Worm (Caenorhabditis elegans) whole organism, mixed stage, embryonic: ENCODE results near the gene C25D7.16.

ENCODE experiments used
- blmp-1 ChIP-seq: fragments of 150-350 bp; optimal IDR thresholded peaks from 2 replicates; lab custom pipeline; 2014; ENCODE audit warnings: missing biosample characterization, missing genetic modification characterization
- drap-1 ChIP-seq: fragments of 200-800 bp; sonication (Bioruptor generic); optimal IDR thresholded peaks from 3 replicates; lab custom pipeline; 2018; ENCODE audit warnings: mild to moderate bottlenecking, missing genetic modification characterization, missing compliant biosample characterization
- lin-13 ChIP-seq: fragments of 150-350 bp; optimal IDR thresholded peaks from 2 replicates; lab custom pipeline; 2014; ENCODE audit warnings: missing biosample characterization, missing genetic modification characterization
- nhr-76 ChIP-seq: sonication (generic microtip); optimal IDR thresholded peaks from 2 replicates; lab custom pipeline; 2017; ENCODE audit warnings: missing biosample characterization, missing genetic modification characterization
- sptf-1 ChIP-seq: sonication (generic microtip); optimal IDR thresholded peaks from 2 replicates; lab custom pipeline; 2017; ENCODE audit warnings: mild to moderate bottlenecking, missing genetic modification characterization, moderate library complexity, missing compliant biosample characterization
- unc-120 ChIP-seq: sonication (generic microtip); optimal IDR thresholded peaks from 2 replicates; lab custom pipeline; 2017; ENCODE audit warnings: missing genetic modification characterization, missing compliant biosample characterization; ENCODE audit not compliant: poor library complexity, severe bottlenecking
- unc-39 ChIP-seq: fragments of 150-350 bp; optimal IDR thresholded peaks from 2 replicates; lab custom pipeline; 2014; ENCODE audit warnings: missing biosample characterization, missing genetic modification characterization
- ztf-11 ChIP-seq: fragments of 150-350 bp; optimal IDR thresholded peaks from 2 replicates; lab custom pipeline; 2014; ENCODE audit warnings: missing biosample characterization, missing genetic modification characterization

- no peak for TF ChIP-seq nhr-76
- TF ChIP-seq lin-13 (tag; lab: Kevin White, UChicago): no peak
- TF ChIP-seq drap-1 (GFP tag; lab: Kevin White, UChicago): no peak
- TF ChIP-seq blmp-1: no peak
- TF ChIP-seq unc-120 (tag; lab: Kevin White, UChicago): no peak
- no peak for TF ChIP-seq unc-39 (tag; lab: Kevin White, UChicago)
- TF ChIP-seq ztf-11 (tag; lab: Kevin White, UChicago): no peak
- no peak for TF ChIP-seq sptf-1 (tag; lab: Kevin White, UChicago)
Observed at ce11 chrV:15051720-15052119, 4.3 kb upstream of the C25D7.16 start.
